Worm (Caenorhabditis elegans): ENCODE measurements around the gene snf-9.

DNA sequence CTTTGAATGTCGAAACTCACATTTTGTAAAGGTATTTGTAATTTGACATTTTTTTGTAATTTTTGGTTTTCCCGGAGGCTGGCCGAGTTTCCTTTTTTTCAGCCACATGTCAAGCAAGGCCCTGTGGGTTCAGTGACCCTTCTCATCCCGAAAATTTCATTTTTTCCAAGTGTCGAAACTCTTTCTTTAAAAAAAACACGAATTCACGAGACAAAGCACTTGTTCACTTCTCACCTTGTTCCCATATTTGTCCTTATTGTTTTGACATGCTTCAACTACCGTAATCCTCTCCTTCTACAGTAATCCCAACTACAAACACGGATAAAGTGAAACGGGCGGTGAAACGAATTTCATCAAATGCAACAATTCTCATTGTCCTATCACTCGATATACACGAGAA is 36.7 kb upstream of the snf-9 start, which contains the start of gene lhfp-4:
- TF ChIP-seq egl-27 (tag; optimal IDR thresholded peaks at IDR 0.05) (no peak), pha-4 (tag; optimal IDR thresholded peaks at IDR 0.05) (no peak), snpc-4 (tag; optimal IDR thresholded peaks at IDR 0.05) (no peak), tbx-2 (tag; optimal IDR thresholded peaks at IDR 0.05) (no peak), ZK546.5 (tag; optimal IDR thresholded peaks at IDR 0.05) (no peak), lin-15B (tag; optimal IDR thresholded peaks at IDR 0.05) (no peak), lin-39 (tag; optimal IDR thresholded peaks at IDR 0.05) (no peak)

All from whole organism, L3 larva.